Fruit fly (Drosophila melanogaster) whole organism, embryonic: ENCODE measurements around the gene CG2767.
A peak's percentile ranks its signal among the peaks of the same experiment; 100 is the strongest.

Experiments used
- Abd-B ChIP-seq: fragments of 200-800 bp; sonication (Bioruptor generic); optimal IDR thresholded peaks from 2 replicates; lab custom pipeline; 2018; ENCODE audit warnings: missing biosample characterization, mild to moderate bottlenecking, missing genetic modification characterization, moderate library complexity
- Bgb ChIP-seq: fragments of 200-800 bp; sonication (Bioruptor generic); IDR thresholded peaks from 2 replicates; pipeline ENCODE4 v1.3.6; 2022; ENCODE audit warnings: missing biosample characterization, missing genetic modification characterization; ENCODE audit not compliant: partially characterized antibody
- CG1024 ChIP-seq: fragments of 200-800 bp; sonication (Bioruptor generic); IDR thresholded peaks from 2 replicates; pipeline ENCODE4 v1.3.6; 2022; ENCODE audit warnings: missing biosample characterization, missing genetic modification characterization
- CG10274 ChIP-seq: fragments of 200-800 bp; sonication (Bioruptor generic); optimal IDR thresholded peaks from 3 replicates; lab custom pipeline; 2017; ENCODE audit warnings: missing biosample characterization, mild to moderate bottlenecking, missing genetic modification characterization
- CG11398 ChIP-seq: fragments of 200-800 bp; sonication (Bioruptor generic); optimal IDR thresholded peaks from 2 replicates; lab custom pipeline; 2016; ENCODE audit warnings: missing biosample characterization, missing genetic modification characterization
- CG11560 ChIP-seq: fragments of 200-800 bp; sonication (Bioruptor generic); IDR thresholded peaks from 3 replicates; pipeline ENCODE4 v1.3.6; 2022; ENCODE audit warnings: missing biosample characterization, missing genetic modification characterization
- CG12391 ChIP-seq: fragments of 200-800 bp; sonication (Bioruptor generic); optimal IDR thresholded peaks from 3 replicates; lab custom pipeline; 2018; ENCODE audit warnings: missing biosample characterization, mild to moderate bottlenecking, missing genetic modification characterization, moderate library complexity
- CG13287 ChIP-seq: fragments of 200-800 bp; sonication (Bioruptor generic); IDR thresholded peaks from 2 replicates; pipeline ENCODE4 v1.3.6; 2022; ENCODE audit warnings: missing biosample characterization, missing genetic modification characterization; ENCODE audit not compliant: partially characterized antibody
- CG13775 ChIP-seq: fragments of 200-800 bp; sonication (Bioruptor generic); optimal IDR thresholded peaks from 3 replicates; lab custom pipeline; 2017; ENCODE audit warnings: missing biosample characterization, mild to moderate bottlenecking, missing genetic modification characterization
- CG13894 ChIP-seq: fragments of 200-800 bp; sonication (Bioruptor generic); optimal IDR thresholded peaks from 3 replicates; lab custom pipeline; 2018; ENCODE audit warnings: missing biosample characterization, mild to moderate bottlenecking, missing genetic modification characterization, moderate library complexity
- CG14965 ChIP-seq: fragments of 200-800 bp; sonication (Bioruptor generic); optimal IDR thresholded peaks from 2 replicates; lab custom pipeline; 2016; ENCODE audit warnings: missing biosample characterization, missing genetic modification characterization, borderline replicate concordance
- CG15011 ChIP-seq: fragments of 200-800 bp; sonication (Bioruptor generic); optimal IDR thresholded peaks from 3 replicates; lab custom pipeline; 2018; ENCODE audit warnings: missing biosample characterization, mild to moderate bottlenecking, missing genetic modification characterization
- CG15601 ChIP-seq: fragments of 200-800 bp; sonication (Bioruptor generic); optimal IDR thresholded peaks from 3 replicates; lab custom pipeline; 2019; ENCODE audit warnings: missing biosample characterization, mild to moderate bottlenecking, missing genetic modification characterization, moderate library complexity
- CG1647 ChIP-seq: fragments of 200-800 bp; sonication (Bioruptor generic); optimal IDR thresholded peaks from 3 replicates; lab custom pipeline; 2016; ENCODE audit warnings: missing biosample characterization, missing genetic modification characterization
- CG17328 ChIP-seq: fragments of 200-800 bp; sonication (Bioruptor generic); IDR thresholded peaks from 2 replicates; pipeline ENCODE4 v1.3.6; 2022; ENCODE audit warnings: missing biosample characterization, missing genetic modification characterization
- CG17385 ChIP-seq: fragments of 200-800 bp; sonication (Bioruptor generic); optimal IDR thresholded peaks from 3 replicates; lab custom pipeline; 2018; ENCODE audit warnings: missing biosample characterization, mild to moderate bottlenecking, missing genetic modification characterization
- CG30020 ChIP-seq: fragments of 200-800 bp; optimal IDR thresholded peaks from 2 replicates; lab custom pipeline; 2019; ENCODE audit warnings: missing biosample characterization, mild to moderate bottlenecking, missing genetic modification characterization, moderate library complexity
- CG4282 ChIP-seq: fragments of 200-800 bp; sonication (Bioruptor generic); optimal IDR thresholded peaks from 2 replicates; lab custom pipeline; 2016; ENCODE audit warnings: missing biosample characterization, missing genetic modification characterization
- CG6654 ChIP-seq: fragments of 200-800 bp; sonication (Bioruptor generic); optimal IDR thresholded peaks from 2 replicates; lab custom pipeline; 2017; ENCODE audit warnings: missing biosample characterization, mild to moderate bottlenecking, missing genetic modification characterization
- CG7987 ChIP-seq: fragments of 200-800 bp; sonication (Bioruptor generic); optimal IDR thresholded peaks from 2 replicates; lab custom pipeline; 2018; ENCODE audit warnings: missing biosample characterization, mild to moderate bottlenecking, missing genetic modification characterization, moderate library complexity
- CG9727 ChIP-seq: fragments of 200-800 bp; sonication (Bioruptor generic); optimal IDR thresholded peaks from 3 replicates; lab custom pipeline; 2017; ENCODE audit warnings: missing biosample characterization, mild to moderate bottlenecking, missing genetic modification characterization
- CHES-1-like ChIP-seq: fragments of 200-800 bp; sonication (Bioruptor generic); optimal IDR thresholded peaks from 2 replicates; lab custom pipeline; 2016; ENCODE audit warnings: missing biosample characterization, missing genetic modification characterization
- CkIIα-i1 ChIP-seq: fragments of 200-800 bp; sonication (Bioruptor generic); IDR thresholded peaks from 2 replicates; pipeline ENCODE4 v1.3.6; 2022; ENCODE audit warnings: missing biosample characterization, missing genetic modification characterization
- CrebB ChIP-seq: fragments of 200-800 bp; sonication (Bioruptor generic); optimal IDR thresholded peaks from 3 replicates; lab custom pipeline; 2018; ENCODE audit warnings: missing biosample characterization, mild to moderate bottlenecking, missing genetic modification characterization
- Deaf1 ChIP-seq: fragments of 200-800 bp; optimal IDR thresholded peaks from 3 replicates; lab custom pipeline; 2019; ENCODE audit warnings: missing biosample characterization, mild to moderate bottlenecking, missing genetic modification characterization, moderate library complexity
- Dll ChIP-seq: fragments of 200-800 bp; sonication (Bioruptor generic); IDR thresholded peaks from 4 replicates; pipeline ENCODE4 v1.3.6; 2022; ENCODE audit warnings: missing biosample characterization, missing genetic modification characterization; ENCODE audit not compliant: partially characterized antibody
- Eip74EF ChIP-seq, 2 experiments: fragments of 200-800 bp in 1 of 2; fragments of >200 bp in 1 of 2; sonication (Bioruptor generic) in 1 of 2; optimal IDR thresholded peaks; 2 replicates each; lab custom pipeline; 2017 to 2019; ENCODE audit warnings: missing biosample characterization in 2 of 2, missing genetic modification characterization in 2 of 2, mild to moderate bottlenecking in 1 of 2, moderate library complexity in 1 of 2
- Hand ChIP-seq: fragments of 200-800 bp; sonication (Bioruptor generic); optimal IDR thresholded peaks from 2 replicates; lab custom pipeline; 2017; ENCODE audit warnings: mild to moderate bottlenecking, missing biosample characterization, missing genetic modification reagents, missing genetic modification characterization
- Lhr ChIP-seq: fragments of 200-800 bp; sonication (Bioruptor generic); optimal IDR thresholded peaks from 3 replicates; lab custom pipeline; 2017; ENCODE audit warnings: mild to moderate bottlenecking, missing biosample characterization, missing genetic modification reagents, missing genetic modification characterization
- MTF-1 ChIP-seq: fragments of 200-800 bp; sonication (Bioruptor generic); optimal IDR thresholded peaks from 2 replicates; lab custom pipeline; 2018; ENCODE audit warnings: missing biosample characterization, mild to moderate bottlenecking, missing genetic modification characterization, borderline replicate concordance
- Sox100B ChIP-seq: fragments of 200-800 bp; sonication (Bioruptor generic); optimal IDR thresholded peaks from 3 replicates; lab custom pipeline; 2018; ENCODE audit warnings: missing biosample characterization, mild to moderate bottlenecking, missing genetic modification characterization
- Spps ChIP-seq: fragments of 200-800 bp; sonication (Bioruptor generic); optimal IDR thresholded peaks from 2 replicates; lab custom pipeline; 2018; ENCODE audit warnings: missing biosample characterization, mild to moderate bottlenecking, missing genetic modification characterization
- Tbp ChIP-seq: fragments of >200 bp; optimal IDR thresholded peaks from 2 replicates; lab custom pipeline; 2018; ENCODE audit warnings: missing biosample characterization, missing genetic modification characterization
- ac ChIP-seq: fragments of 200-800 bp; sonication (Bioruptor generic); optimal IDR thresholded peaks from 3 replicates; lab custom pipeline; 2017; ENCODE audit warnings: missing biosample characterization, mild to moderate bottlenecking, missing genetic modification characterization
- aop ChIP-seq: fragments of 200-800 bp; sonication (Bioruptor generic); IDR thresholded peaks from 2 replicates; pipeline ENCODE4 v1.3.6; 2022; ENCODE audit warnings: missing biosample characterization, missing genetic modification characterization
- bsh ChIP-seq, 2 experiments: fragments of 200-800 bp; sonication (Bioruptor generic); optimal IDR thresholded peaks; 2 replicates each; lab custom pipeline; 2017 to 2018; ENCODE audit warnings: mild to moderate bottlenecking in 2 of 2, missing biosample characterization in 2 of 2, missing genetic modification characterization in 2 of 2, moderate library complexity in 1 of 2
- chm ChIP-seq: fragments of 200-800 bp; sonication (Bioruptor generic); IDR thresholded peaks from 2 replicates; pipeline ENCODE4 v1.3.6; 2022; ENCODE audit warnings: missing biosample characterization, missing genetic modification characterization
- jing ChIP-seq: fragments of 200-800 bp; sonication (Bioruptor generic); optimal IDR thresholded peaks from 2 replicates; lab custom pipeline; 2018; ENCODE audit warnings: missing biosample characterization, mild to moderate bottlenecking, missing genetic modification characterization
- kay ChIP-seq: fragments of 200-800 bp; sonication (Bioruptor generic); optimal IDR thresholded peaks from 2 replicates; lab custom pipeline; 2016; ENCODE audit warnings: missing biosample characterization, missing genetic modification characterization
- mirr ChIP-seq: fragments of 200-800 bp; sonication (Bioruptor generic); optimal IDR thresholded peaks from 3 replicates; lab custom pipeline; 2018; ENCODE audit warnings: missing biosample characterization, mild to moderate bottlenecking, missing genetic modification characterization
- mld ChIP-seq: fragments of 200-800 bp; sonication (Bioruptor generic); IDR thresholded peaks from 3 replicates; pipeline ENCODE4 v1.3.6; 2022; ENCODE audit warnings: missing biosample characterization, missing genetic modification characterization; ENCODE audit not compliant: partially characterized antibody
- odd ChIP-seq: fragments of 200-800 bp; sonication (Bioruptor generic); optimal IDR thresholded peaks from 2 replicates; lab custom pipeline; 2017; ENCODE audit warnings: missing biosample characterization, mild to moderate bottlenecking, missing genetic modification characterization
- pfk ChIP-seq: fragments of 200-800 bp; sonication (Bioruptor generic); optimal IDR thresholded peaks from 2 replicates; lab custom pipeline; 2018; ENCODE audit warnings: missing biosample characterization, mild to moderate bottlenecking, missing genetic modification characterization, moderate library complexity
- schlank ChIP-seq: fragments of 200-800 bp; sonication (Bioruptor generic); optimal IDR thresholded peaks from 2 replicates; lab custom pipeline; 2018; ENCODE audit warnings: missing biosample characterization, mild to moderate bottlenecking, missing genetic modification characterization
- sr ChIP-seq: fragments of 200-800 bp; sonication (Bioruptor generic); IDR thresholded peaks from 3 replicates; pipeline ENCODE4 v1.3.6; 2022; ENCODE audit warnings: missing biosample characterization, missing genetic modification characterization
- tap ChIP-seq: fragments of 200-800 bp; optimal IDR thresholded peaks from 3 replicates; lab custom pipeline; 2019; ENCODE audit warnings: missing biosample characterization, mild to moderate bottlenecking, missing genetic modification characterization, moderate library complexity
- tgo ChIP-seq: fragments of 200-800 bp; sonication (Bioruptor generic); IDR thresholded peaks from 3 replicates; pipeline ENCODE4 v1.3.6; 2022; ENCODE audit warnings: missing biosample characterization, missing genetic modification characterization
- tup ChIP-seq: fragments of 200-800 bp; sonication (Bioruptor generic); optimal IDR thresholded peaks from 2 replicates; lab custom pipeline; 2016; ENCODE audit warnings: missing biosample characterization, mild to moderate bottlenecking, missing genetic modification characterization, moderate library complexity
- zf30C ChIP-seq: fragments of 200-800 bp; sonication (Bioruptor generic); optimal IDR thresholded peaks from 3 replicates; lab custom pipeline; 2018; ENCODE audit warnings: missing biosample characterization, mild to moderate bottlenecking, missing genetic modification characterization

Gene CG2767

dm6 chr3R:8030151-8030899 is 22.4 kb upstream of the CG2767 start, which contains the start of the genes CG10903 and CG2747 (continued):
- TF ChIP-seq kay, result no peak
- TF ChIP-seq CG13775, result no peak
- no peak for TF ChIP-seq CG17328 (GFP tag; lab: Robert Waterston, UW)
- no peak for TF ChIP-seq CG12391 (tag; lab: Kevin White, UChicago)
- TF ChIP-seq CG4282 (GFP tag; lab: Kevin White, UChicago), result no peak
- no peak for TF ChIP-seq CG13894 (tag; lab: Kevin White, UChicago)
- TF ChIP-seq CG11398, result no peak
- peak; percentile 44 for TF ChIP-seq CHES-1-like (GFP tag; lab: Kevin White, UChicago)
- no peak for TF ChIP-seq zf30C (GFP tag; lab: Kevin White, UChicago)
- TF ChIP-seq Sox100B (GFP tag; lab: Kevin White, UChicago), result no peak
- TF ChIP-seq Lhr (GFP tag; lab: Kevin White, UChicago), result no peak
- no peak for TF ChIP-seq CkIIα-i1 (GFP tag; lab: Robert Waterston, UW)
- no peak for TF ChIP-seq CG9727 (GFP tag; lab: Kevin White, UChicago)
- TF ChIP-seq CG13287, result peak; percentile 78
- TF ChIP-seq Bgb (GFP tag; lab: Robert Waterston, UW), result peak; percentile 74
- no peak for TF ChIP-seq aop (GFP tag; lab: Robert Waterston, UW)
- TF ChIP-seq CG30020 (tag; lab: Kevin White, UChicago), result no peak
- no peak for TF ChIP-seq odd (GFP tag; lab: Kevin White, UChicago)
- TF ChIP-seq mld (GFP tag; lab: Robert Waterston, UW), result no peak; the same call in 2 of the 3 replicates
- TF ChIP-seq chm (GFP tag; lab: Robert Waterston, UW), result no peak
- no peak for TF ChIP-seq CG10274 (GFP tag; lab: Kevin White, UChicago)
- TF ChIP-seq Eip74EF (GFP tag; optimal IDR thresholded peaks at IDR 0.05; lab: Kevin White, UChicago), result peak in 1 of 2 experiments; percentile 80
- TF ChIP-seq tup, result no peak
- no peak for TF ChIP-seq CG1647 (GFP tag; lab: Kevin White, UChicago)
- no peak for TF ChIP-seq schlank
- TF ChIP-seq pfk (GFP tag; lab: Kevin White, UChicago), result no peak
- TF ChIP-seq CG7987 (GFP tag; lab: Kevin White, UChicago), result peak; percentile 42
- TF ChIP-seq Tbp (GFP tag; lab: Kevin White, UChicago), result no peak
- no peak for TF ChIP-seq CrebB (tag; lab: Kevin White, UChicago)
- peak; percentile 97 for TF ChIP-seq CG6654 (GFP tag; lab: Kevin White, UChicago)
- no peak for TF ChIP-seq ac (GFP tag; lab: Kevin White, UChicago)
- no peak for TF ChIP-seq CG14965 (GFP tag; lab: Kevin White, UChicago)
- no peak for TF ChIP-seq CG15011
- TF ChIP-seq CG15601 (tag; lab: Kevin White, UChicago), result no peak
- no peak for TF ChIP-seq tgo (GFP tag; lab: Robert Waterston, UW)
- TF ChIP-seq mirr (GFP tag; lab: Kevin White, UChicago), result no peak
- no peak for TF ChIP-seq tap (tag; lab: Kevin White, UChicago)
- no peak for TF ChIP-seq sr (GFP tag; lab: Robert Waterston, UW)
- no peak for TF ChIP-seq Abd-B
- TF ChIP-seq Spps (tag; lab: Kevin White, UChicago), result no peak
- no peak for TF ChIP-seq CG17385
- TF ChIP-seq Dll (GFP tag; lab: Robert Waterston, UW), result peak; percentile 73
- TF ChIP-seq Deaf1 (tag; lab: Kevin White, UChicago), result no peak
- no peak for TF ChIP-seq Hand
- no peak for TF ChIP-seq bsh (GFP tag; optimal IDR thresholded peaks at IDR 0.05; lab: Kevin White, UChicago)
- TF ChIP-seq jing (GFP tag; lab: Kevin White, UChicago), result no peak
- TF ChIP-seq CG1024, result no peak
- no peak for TF ChIP-seq CG11560 (tag; lab: Robert Waterston, UW)
- no peak for TF ChIP-seq MTF-1
